Fruit fly (Drosophila melanogaster): ENCODE data around the gene PyK.

- TF ChIP-seq CG8478 (optimal IDR thresholded peaks at IDR 0.05) (no peak), pan (optimal IDR thresholded peaks at IDR 0.05) (no peak), psq (optimal IDR thresholded peaks at IDR 0.05) (no peak), Dll (optimal IDR thresholded peaks at IDR 0.05) (no peak), usp (GFP tag; optimal IDR thresholded peaks at IDR 0.05) (no peak)
Observed at dm6 chr3R:22411879-22412587, 44.7 kb downstream of the PyK start.
